Fruit fly (Drosophila melanogaster) S2 (cell line): Measurements from ENCODE around the gene CG34367.

Experiments
- CG8478 ChIP-seq: fragments of >200 bp; optimal IDR thresholded peaks from 2 replicates; lab custom pipeline; 2018
- CTCF ChIP-seq, 2 experiments: fragments of >200 bp; optimal IDR thresholded peaks; 2 replicates each; lab custom pipeline; 2018

DNA sequence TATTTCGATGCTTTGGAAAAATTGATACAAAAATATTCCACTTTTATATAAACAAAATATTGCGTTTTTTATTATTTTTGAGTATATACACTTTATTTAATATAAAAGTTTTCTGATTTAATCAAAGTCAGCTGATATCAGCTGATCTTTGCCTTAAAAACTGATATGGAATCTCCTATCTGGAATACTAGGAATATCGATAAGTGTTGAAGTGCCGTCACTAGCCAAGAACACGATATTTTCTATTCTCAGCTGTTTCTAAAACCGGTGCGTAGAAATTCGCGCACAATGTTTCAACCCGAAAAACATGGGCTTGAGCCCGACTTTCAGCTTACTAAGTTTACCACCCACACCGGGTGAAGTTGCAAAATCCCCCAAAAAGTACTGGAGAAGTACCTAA lies 11.2 kb downstream of the CG34367 start, which contains the start of gene Sps2:
- TF ChIP-seq CTCF (optimal IDR thresholded peaks at IDR 0.05; lab: Kevin White, UChicago) (no peak), CG8478 (lab: Kevin White, UChicago) (no peak)
